Worm (Caenorhabditis elegans) whole organism, young adult: ENCODE data around the gene rbm-42.

Experiments used
- F22D6.2 ChIP-seq: sonication (generic microtip); optimal IDR thresholded peaks from 2 replicates; lab custom pipeline; 2016; ENCODE audit warnings: mild to moderate bottlenecking, missing genetic modification characterization, missing compliant biosample characterization
- F57C9.4 ChIP-seq: sonication (generic microtip); optimal IDR thresholded peaks from 2 replicates; lab custom pipeline; 2017; ENCODE audit warnings: mild to moderate bottlenecking, missing genetic modification characterization, missing compliant biosample characterization
- K11D2.4 ChIP-seq: fragments of 200-800 bp; sonication (Bioruptor generic); IDR thresholded peaks from 2 replicates; pipeline ENCODE4 v1.3.6; 2022; ENCODE audit warnings: missing genetic modification reagents, missing genetic modification characterization, missing compliant biosample characterization
- ceh-40 ChIP-seq: fragments of 200-800 bp; sonication (Bioruptor generic); IDR thresholded peaks from 2 replicates; pipeline ENCODE4 v1.3.6; 2022; ENCODE audit warnings: missing genetic modification characterization, missing compliant biosample characterization
- ceh-58 ChIP-seq: fragments of 200-800 bp; sonication (Bioruptor generic); IDR thresholded peaks from 2 replicates; pipeline ENCODE4 v1.3.6; 2022; ENCODE audit warnings: missing genetic modification characterization, missing compliant biosample characterization
- madf-10 ChIP-seq: sonication (generic microtip); optimal IDR thresholded peaks from 2 replicates; lab custom pipeline; 2016; ENCODE audit warnings: mild to moderate bottlenecking, missing genetic modification characterization, missing compliant biosample characterization
- nfya-1 ChIP-seq: sonication (generic microtip); optimal IDR thresholded peaks from 2 replicates; lab custom pipeline; 2017; ENCODE audit warnings: antibody characterized with exemption, missing compliant biosample characterization, missing genetic modification characterization, borderline replicate concordance; ENCODE audit not compliant: insufficient read depth
- nhr-80 ChIP-seq: sonication (generic microtip); optimal IDR thresholded peaks from 2 replicates; lab custom pipeline; 2016; ENCODE audit warnings: missing genetic modification characterization, missing compliant biosample characterization
- nhr-90 ChIP-seq: sonication (generic microtip); optimal IDR thresholded peaks from 2 replicates; lab custom pipeline; 2016; ENCODE audit warnings: missing genotype, mild to moderate bottlenecking, missing genetic modification characterization, missing compliant biosample characterization
- snpc-4 ChIP-seq, 5 experiments: fragments of 150-350 bp in 1 of 5; sonication (generic microtip) in 4 of 5; optimal IDR thresholded peaks; 2 replicates each; lab custom pipeline; 2014 to 2018; ENCODE audit warnings: missing genetic modification characterization in 5 of 5, missing biosample characterization in 3 of 5, antibody characterized with exemption in 2 of 5, mild to moderate bottlenecking in 2 of 5, missing compliant biosample characterization in 2 of 5, missing genotype in 2 of 5, moderate library complexity in 2 of 5, missing genetic modification reagents in 1 of 5
- unc-130 ChIP-seq: sonication (generic microtip); optimal IDR thresholded peaks from 2 replicates; lab custom pipeline; 2016; ENCODE audit warnings: missing genetic modification reagents, missing genetic modification characterization, missing compliant biosample characterization

DNA sequence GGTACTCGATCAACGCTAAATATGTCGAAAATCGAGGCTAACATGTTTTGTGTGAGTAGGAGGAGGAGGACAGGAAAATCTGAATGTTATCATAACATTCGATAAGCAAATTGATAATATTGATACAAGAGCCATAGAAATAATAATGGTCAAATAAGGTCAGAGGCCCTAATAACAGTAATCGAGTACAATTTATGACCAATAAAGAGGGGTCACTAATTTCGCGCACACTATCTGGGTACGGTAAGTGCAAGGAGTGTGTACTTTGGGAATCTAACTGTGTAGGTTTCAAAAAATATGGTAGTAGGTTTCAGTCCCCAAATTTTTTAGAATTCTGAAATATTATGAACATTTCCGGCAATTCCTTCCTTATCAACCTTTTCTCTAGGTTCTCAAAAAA lies 9.5 kb downstream of the rbm-42 start:
- TF ChIP-seq unc-130 (GFP tag; lab: Kevin White, UChicago) (no peak), snpc-4 (GFP tag; optimal IDR thresholded peaks at IDR 0.05; lab: Kevin White, UChicago) (no peak), snpc-4 (tag; optimal IDR thresholded peaks at IDR 0.05; lab: Kevin White, UChicago) (no peak), nhr-90 (tag; lab: Kevin White, UChicago) (no peak), F57C9.4 (tag; lab: Kevin White, UChicago) (no peak), F22D6.2 (tag; lab: Kevin White, UChicago) (no peak), nhr-80 (no peak), nfya-1 (tag; lab: Kevin White, UChicago) (no peak), ceh-58 (GFP tag; lab: Robert Waterston, UW) (no peak), madf-10 (tag; lab: Kevin White, UChicago) (no peak), ceh-40 (GFP tag; lab: Robert Waterston, UW) (no peak), K11D2.4 (no peak)
